Worm (Caenorhabditis elegans) whole organism, midembryonic: ENCODE data around the gene cutl-4.

Experiments used
- T22C8.4 ChIP-seq: fragments of 200-800 bp; sonication (Bioruptor generic); IDR thresholded peaks from 2 replicates; pipeline ENCODE4 v1.3.6; 2022; ENCODE audit warnings: missing genetic modification characterization, missing compliant biosample characterization
- klf-2 ChIP-seq: fragments of 200-800 bp; sonication (Bioruptor generic); conservative IDR thresholded peaks from 2 replicates; pipeline ENCODE4 v1.3.6; 2022; ENCODE audit warnings: missing genetic modification reagents, missing genetic modification characterization, missing compliant biosample characterization
- med-1 ChIP-seq: sonication (generic microtip); optimal IDR thresholded peaks from 2 replicates; lab custom pipeline; 2017; ENCODE audit warnings: missing genetic modification characterization, mild to moderate bottlenecking, missing compliant biosample characterization, antibody characterized with exemption, missing genetic modification reagents; ENCODE audit not compliant: insufficient read depth
- ztf-23 ChIP-seq: fragments of 200-800 bp; sonication (Bioruptor generic); IDR thresholded peaks from 2 replicates; pipeline ENCODE4 v1.3.6; 2022; ENCODE audit warnings: missing genetic modification reagents, missing genetic modification characterization, missing compliant biosample characterization

DNA sequence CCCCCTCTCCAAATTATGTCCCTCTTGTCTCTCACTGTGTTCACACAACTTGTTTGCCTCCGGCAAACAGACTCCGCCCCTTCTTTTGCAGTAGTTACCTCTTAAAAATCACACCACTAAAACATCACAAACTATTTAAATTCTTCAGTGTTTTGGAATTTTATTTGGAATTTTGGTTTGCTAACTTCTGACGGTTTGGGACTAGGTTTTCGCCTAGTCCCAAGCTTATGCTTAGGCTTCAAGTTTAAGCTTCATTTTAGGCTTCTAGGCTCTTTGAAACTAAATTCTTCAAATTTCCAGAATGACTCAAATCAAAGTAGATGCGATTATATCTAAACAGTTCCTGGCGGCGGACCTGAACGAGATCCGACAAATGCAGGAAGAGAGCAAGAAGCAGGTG is 15.0 kb downstream of the cutl-4 start, which contains the start of gene fat-5:
- TF ChIP-seq T22C8.4 (GFP tag; lab: Robert Waterston, UW) (no peak), med-1 (no peak), klf-2 (GFP tag; lab: Robert Waterston, UW) (no peak), ztf-23 (GFP tag; lab: Robert Waterston, UW) (no peak)
